Fruit fly (Drosophila melanogaster): ENCODE results near the gene CG44044.

CG44044 gene

dm6 chr3R:16281033-16281680, 40.5 kb upstream of the CG44044 start:
- no peak for TF ChIP-seq h (optimal IDR thresholded peaks at IDR 0.05)
- no peak for TF ChIP-seq Myc (optimal IDR thresholded peaks at IDR 0.05)
- no peak for TF ChIP-seq insv (optimal IDR thresholded peaks at IDR 0.05)
- TF ChIP-seq Sin3A (optimal IDR thresholded peaks at IDR 0.05), result no peak

- TF ChIP-seq Myc (optimal IDR thresholded peaks at IDR 0.05), result no peak
- no peak for TF ChIP-seq ttk (optimal IDR thresholded peaks at IDR 0.05)
- TF ChIP-seq Sin3A (optimal IDR thresholded peaks at IDR 0.05), result no peak
- TF ChIP-seq insv (optimal IDR thresholded peaks at IDR 0.05), result no peak
- no peak for TF ChIP-seq psq (optimal IDR thresholded peaks at IDR 0.05)
- no peak for TF ChIP-seq h (optimal IDR thresholded peaks at IDR 0.05)
These were observed 39.5 kb upstream of the CG44044 start for dm6 chr3R:16282080-16282690.

- TF ChIP-seq psq (optimal IDR thresholded peaks at IDR 0.05), result no peak
These were observed 37.2 kb upstream of the CG44044 start for dm6 chr3R:16284481-16284880.

- TF ChIP-seq ttk (optimal IDR thresholded peaks at IDR 0.05) (no peak), h (optimal IDR thresholded peaks at IDR 0.05) (no peak), Sin3A (optimal IDR thresholded peaks at IDR 0.05) (no peak), Myc (optimal IDR thresholded peaks at IDR 0.05) (no peak), insv (optimal IDR thresholded peaks at IDR 0.05) (no peak), psq (optimal IDR thresholded peaks at IDR 0.05) (no peak)
These were observed 36.7 kb upstream of the CG44044 start for dm6 chr3R:16284901-16285300.

- no peak for TF ChIP-seq Sin3A (optimal IDR thresholded peaks at IDR 0.05)
- TF ChIP-seq psq (optimal IDR thresholded peaks at IDR 0.05), result no peak
- no peak for TF ChIP-seq ttk (optimal IDR thresholded peaks at IDR 0.05)
- TF ChIP-seq h (optimal IDR thresholded peaks at IDR 0.05), result no peak
- no peak for TF ChIP-seq Myc (optimal IDR thresholded peaks at IDR 0.05)
- no peak for TF ChIP-seq insv (optimal IDR thresholded peaks at IDR 0.05)
These were observed 35.9 kb upstream of the CG44044 start for dm6 chr3R:16285612-16286188.

dm6 chr3R:16287171-16287570, 34.5 kb upstream of the CG44044 start:
- TF ChIP-seq Sin3A (optimal IDR thresholded peaks at IDR 0.05), result no peak
- TF ChIP-seq h (optimal IDR thresholded peaks at IDR 0.05), result no peak
- no peak for TF ChIP-seq psq (optimal IDR thresholded peaks at IDR 0.05)
- no peak for TF ChIP-seq ttk (optimal IDR thresholded peaks at IDR 0.05)
- TF ChIP-seq insv (optimal IDR thresholded peaks at IDR 0.05), result no peak
- TF ChIP-seq Myc (optimal IDR thresholded peaks at IDR 0.05), result no peak

dm6 chr3R:16287850-16288249, 33.8 kb upstream of the CG44044 start:
- no peak for TF ChIP-seq h (optimal IDR thresholded peaks at IDR 0.05)
- TF ChIP-seq Sin3A (optimal IDR thresholded peaks at IDR 0.05), result no peak
- TF ChIP-seq psq (optimal IDR thresholded peaks at IDR 0.05), result no peak
- no peak for TF ChIP-seq Myc (optimal IDR thresholded peaks at IDR 0.05)
- no peak for TF ChIP-seq insv (optimal IDR thresholded peaks at IDR 0.05)
- TF ChIP-seq ttk (optimal IDR thresholded peaks at IDR 0.05), result no peak

- TF ChIP-seq h (optimal IDR thresholded peaks at IDR 0.05), result no peak
- no peak for TF ChIP-seq psq (optimal IDR thresholded peaks at IDR 0.05)
- TF ChIP-seq ttk (optimal IDR thresholded peaks at IDR 0.05), result no peak
- no peak for TF ChIP-seq Myc (optimal IDR thresholded peaks at IDR 0.05)
- no peak for TF ChIP-seq Sin3A (optimal IDR thresholded peaks at IDR 0.05)
- TF ChIP-seq insv (optimal IDR thresholded peaks at IDR 0.05), result no peak
These were observed 32.8 kb upstream of the CG44044 start for dm6 chr3R:16288714-16289291.

- TF ChIP-seq ttk (optimal IDR thresholded peaks at IDR 0.05) (no peak), psq (optimal IDR thresholded peaks at IDR 0.05) (no peak), insv (optimal IDR thresholded peaks at IDR 0.05) (no peak), Sin3A (optimal IDR thresholded peaks at IDR 0.05) (no peak)
These were observed 31.3 kb upstream of the CG44044 start for dm6 chr3R:16290242-16290824.

- no peak for TF ChIP-seq Myc (optimal IDR thresholded peaks at IDR 0.05)
- no peak for TF ChIP-seq h (optimal IDR thresholded peaks at IDR 0.05)
- TF ChIP-seq Sin3A (optimal IDR thresholded peaks at IDR 0.05), result no peak
- no peak for TF ChIP-seq psq (optimal IDR thresholded peaks at IDR 0.05)
- TF ChIP-seq ttk (optimal IDR thresholded peaks at IDR 0.05), result no peak
These were observed 26.0 kb upstream of the CG44044 start for dm6 chr3R:16295513-16296123.

- TF ChIP-seq ttk (optimal IDR thresholded peaks at IDR 0.05) (no peak), insv (optimal IDR thresholded peaks at IDR 0.05) (no peak), Myc (optimal IDR thresholded peaks at IDR 0.05) (no peak), Sin3A (optimal IDR thresholded peaks at IDR 0.05) (no peak), psq (optimal IDR thresholded peaks at IDR 0.05) (no peak), h (optimal IDR thresholded peaks at IDR 0.05) (no peak)
These were observed 16.3 kb upstream of the CG44044 start, which contains the start of gene Zip89B for dm6 chr3R:16305185-16305989. TSS of gene Zip89B (plus strand) at chr3R:16305758.
